Worm (Caenorhabditis elegans): ENCODE results near the gene gst-17.

DNA sequence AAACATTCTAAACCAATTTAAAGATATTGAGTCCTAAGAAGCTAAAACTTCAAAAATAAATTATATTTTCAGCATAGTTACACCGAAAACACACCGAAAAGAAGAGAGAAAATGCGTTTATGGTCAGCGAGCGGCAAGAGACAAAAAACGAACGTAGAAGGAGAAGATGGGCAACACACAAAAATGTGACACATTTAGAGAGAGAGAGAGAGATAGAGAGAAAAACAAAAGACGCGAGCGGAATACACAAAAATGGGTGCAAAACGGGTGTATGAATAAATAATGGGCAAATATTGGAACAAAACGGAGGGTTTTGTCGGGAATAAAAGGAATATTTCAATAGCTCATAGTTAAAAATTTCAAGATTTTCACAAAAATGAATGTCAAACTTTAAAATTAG, 9.6 kb upstream of the gst-17 start:
- TF ChIP-seq med-1 (GFP tag; optimal IDR thresholded peaks at IDR 0.05; ENCODE audit: insufficient read depth) = no peak
- TF ChIP-seq ref-1 (GFP tag; conservative IDR thresholded peaks at IDR 0.05) = no peak
- TF ChIP-seq flt-1 (GFP tag; IDR thresholded peaks at IDR 0.05) = no peak

Data from whole organism, midembryonic.